Worm (Caenorhabditis elegans) whole organism, L1 larva: Measurements from ENCODE around the gene R03E9.2.

Experiments used
- ama-1 ChIP-seq: fragments of 150-350 bp; optimal IDR thresholded peaks from 2 replicates; lab custom pipeline; 2014
- ceh-82 ChIP-seq, 3 experiments: fragments of 150-350 bp in 1 of 3; sonication (generic microtip) in 2 of 3; optimal IDR thresholded peaks; 2 replicates each; lab custom pipeline; 2014 to 2017; ENCODE audit warnings: missing biosample characterization in 3 of 3, missing genetic modification characterization in 3 of 3
- dpl-1 ChIP-seq, 3 experiments: fragments of 150-350 bp in 2 of 3; sonication (generic microtip) in 1 of 3; optimal IDR thresholded peaks; 2 replicates each; lab custom pipeline; 2014 to 2017; ENCODE audit warnings: missing biosample characterization in 3 of 3, missing genetic modification characterization in 3 of 3, missing genetic modification reagents in 3 of 3
- dsc-1 ChIP-seq: sonication (generic microtip); optimal IDR thresholded peaks from 2 replicates; lab custom pipeline; 2016; ENCODE audit warnings: mild to moderate bottlenecking, missing genetic modification characterization, missing compliant biosample characterization
- efl-1 ChIP-seq, 4 experiments: fragments of 150-350 bp; optimal IDR thresholded peaks in 3 of 4; peaks in 1 of 4; 1 replicate in 1 of 4; 2 replicates in 3 of 4; lab custom pipeline; 2014; ENCODE audit warnings: missing biosample characterization in 2 of 4, missing genetic modification characterization in 2 of 4, missing genetic modification reagents in 2 of 4
- efl-3 ChIP-seq: fragments of 200-800 bp; sonication (Bioruptor generic); optimal IDR thresholded peaks from 2 replicates; lab custom pipeline; 2018; ENCODE audit warnings: mild to moderate bottlenecking, missing genetic modification characterization, missing compliant biosample characterization
- egl-13 ChIP-seq: sonication (generic microtip); optimal IDR thresholded peaks from 2 replicates; lab custom pipeline; 2016; ENCODE audit warnings: missing genotype, missing genetic modification reagents, missing genetic modification characterization, missing compliant biosample characterization
- egl-27 ChIP-seq, 2 experiments: fragments of 150-350 bp in 1 of 2; sonication (generic microtip); optimal IDR thresholded peaks; 3 replicates each; lab custom pipeline; 2017 to 2018; ENCODE audit warnings: missing biosample characterization in 2 of 2, missing genetic modification characterization in 2 of 2, missing genetic modification reagents in 2 of 2
- elt-2 ChIP-seq: sonication (generic microtip); optimal IDR thresholded peaks from 2 replicates; lab custom pipeline; 2016; ENCODE audit warnings: missing genetic modification characterization, mild to moderate bottlenecking, inconsistent platforms, missing compliant biosample characterization, missing genetic modification reagents
- elt-3 ChIP-seq, 6 experiments: fragments of 150-350 bp in 1 of 6; sonication (generic microtip); optimal IDR thresholded peaks; 2 replicates each; lab custom pipeline; 2017 to 2018; ENCODE audit warnings: missing biosample characterization in 6 of 6, missing genetic modification characterization in 6 of 6, inconsistent platforms in 1 of 6
- ets-5 ChIP-seq: fragments of 200-800 bp; sonication (Bioruptor generic); IDR thresholded peaks from 2 replicates; pipeline ENCODE4 v1.3.6; 2022; ENCODE audit warnings: missing genetic modification characterization, missing compliant biosample characterization
- fkh-10 ChIP-seq: sonication (generic microtip); optimal IDR thresholded peaks from 2 replicates; lab custom pipeline; 2017; ENCODE audit warnings: missing biosample characterization, missing genetic modification reagents, missing genetic modification characterization
- fkh-4 ChIP-seq: sonication (generic microtip); optimal IDR thresholded peaks from 2 replicates; lab custom pipeline; 2016; ENCODE audit warnings: missing compliant biosample characterization, missing genetic modification characterization, borderline replicate concordance
- fos-1 ChIP-seq: fragments of 150-350 bp; optimal IDR thresholded peaks from 2 replicates; lab custom pipeline; 2014; ENCODE audit warnings: missing biosample characterization, missing genetic modification characterization
- hpl-2 ChIP-seq: fragments of 150-350 bp; optimal IDR thresholded peaks from 2 replicates; lab custom pipeline; 2014; ENCODE audit warnings: missing biosample characterization, missing genetic modification reagents, missing genetic modification characterization
- irx-1 ChIP-seq: sonication (generic microtip); optimal IDR thresholded peaks from 2 replicates; lab custom pipeline; 2016; ENCODE audit warnings: missing genetic modification characterization, missing compliant biosample characterization
- isw-1 ChIP-seq: fragments of 200-800 bp; sonication (Bioruptor generic); IDR thresholded peaks from 2 replicates; pipeline ENCODE4 v1.3.6; 2022; ENCODE audit warnings: missing genetic modification characterization, missing compliant biosample characterization
- lin-14 ChIP-seq: fragments of 200-800 bp; sonication (Bioruptor generic); optimal IDR thresholded peaks from 2 replicates; lab custom pipeline; 2018; ENCODE audit warnings: mild to moderate bottlenecking, missing genetic modification characterization, moderate library complexity, missing compliant biosample characterization
- lin-15B ChIP-seq: fragments of 150-350 bp; sonication (generic microtip); optimal IDR thresholded peaks from 3 replicates; lab custom pipeline; 2014; ENCODE audit warnings: missing biosample characterization, missing genetic modification characterization
- lin-35 ChIP-seq, 2 experiments: fragments of 150-350 bp; optimal IDR thresholded peaks; 2 replicates each; lab custom pipeline; 2014; ENCODE audit warnings: missing biosample characterization in 2 of 2, missing genetic modification characterization in 2 of 2, missing genetic modification reagents in 2 of 2
- lsy-2 ChIP-seq, 2 experiments: fragments of 150-350 bp; optimal IDR thresholded peaks; 2 replicates each; lab custom pipeline; 2014; ENCODE audit warnings: missing biosample characterization in 2 of 2, missing genetic modification characterization in 2 of 2
- mab-9 ChIP-seq: fragments of 200-800 bp; sonication (Bioruptor generic); IDR thresholded peaks from 2 replicates; pipeline ENCODE4 v1.3.6; 2022; ENCODE audit warnings: missing genetic modification reagents, missing genetic modification characterization, missing compliant biosample characterization
- mep-1 ChIP-seq: fragments of 150-350 bp; optimal IDR thresholded peaks from 2 replicates; lab custom pipeline; 2014; ENCODE audit warnings: missing biosample characterization, missing genetic modification characterization
- nhr-12 ChIP-seq: sonication (generic microtip); optimal IDR thresholded peaks from 2 replicates; lab custom pipeline; 2017; ENCODE audit warnings: missing biosample characterization, missing genetic modification characterization
- nhr-20 ChIP-seq: sonication (generic microtip); optimal IDR thresholded peaks from 2 replicates; lab custom pipeline; 2016; ENCODE audit warnings: mild to moderate bottlenecking, missing genetic modification characterization, missing compliant biosample characterization
- nhr-237 ChIP-seq: fragments of 150-350 bp; optimal IDR thresholded peaks from 2 replicates; lab custom pipeline; 2014; ENCODE audit warnings: missing biosample characterization, missing genetic modification characterization
- nhr-28 ChIP-seq: fragments of 150-350 bp; optimal IDR thresholded peaks from 2 replicates; lab custom pipeline; 2014; ENCODE audit warnings: missing biosample characterization, missing genetic modification characterization
- nhr-77 ChIP-seq: fragments of 150-350 bp; optimal IDR thresholded peaks from 2 replicates; lab custom pipeline; 2014; ENCODE audit warnings: missing biosample characterization, missing genetic modification characterization
- nhr-84 ChIP-seq: sonication (generic microtip); optimal IDR thresholded peaks from 2 replicates; lab custom pipeline; 2017; ENCODE audit warnings: missing biosample characterization, missing genetic modification characterization
- nhr-90 ChIP-seq: sonication (generic microtip); optimal IDR thresholded peaks from 2 replicates; lab custom pipeline; 2016; ENCODE audit warnings: mild to moderate bottlenecking, missing genetic modification characterization, missing compliant biosample characterization; ENCODE audit not compliant: poor library complexity
- rnt-1 ChIP-seq: sonication (generic microtip); optimal IDR thresholded peaks from 2 replicates; lab custom pipeline; 2016; ENCODE audit warnings: mild to moderate bottlenecking, missing genetic modification characterization, moderate library complexity, missing compliant biosample characterization
- snpc-4 ChIP-seq: fragments of 150-350 bp; optimal IDR thresholded peaks from 2 replicates; lab custom pipeline; 2014; ENCODE audit warnings: missing biosample characterization, missing genetic modification characterization
- sox-4 ChIP-seq: sonication (generic microtip); optimal IDR thresholded peaks from 2 replicates; lab custom pipeline; 2016; ENCODE audit warnings: missing genetic modification characterization, missing compliant biosample characterization
- swsn-7 ChIP-seq: sonication (generic microtip); optimal IDR thresholded peaks from 2 replicates; lab custom pipeline; 2016; ENCODE audit warnings: missing genetic modification characterization, missing compliant biosample characterization
- unc-130 ChIP-seq: fragments of 150-350 bp; optimal IDR thresholded peaks from 2 replicates; lab custom pipeline; 2017; ENCODE audit warnings: missing biosample characterization, missing genetic modification characterization, inconsistent platforms
- unc-62 ChIP-seq: fragments of 150-350 bp; optimal IDR thresholded peaks from 2 replicates; lab custom pipeline; 2014; ENCODE audit warnings: missing biosample characterization, missing genetic modification reagents, missing genetic modification characterization
- unc-98 ChIP-seq: fragments of 200-800 bp; sonication (Bioruptor generic); IDR thresholded peaks from 2 replicates; pipeline ENCODE4 v1.3.6; 2022; ENCODE audit warnings: missing genetic modification characterization, missing compliant biosample characterization
- xbp-1 ChIP-seq: sonication (generic microtip); optimal IDR thresholded peaks from 2 replicates; lab custom pipeline; 2016; ENCODE audit warnings: missing genetic modification characterization, missing compliant biosample characterization
- ztf-11 ChIP-seq, 2 experiments: sonication (generic microtip); optimal IDR thresholded peaks; 2 replicates each; lab custom pipeline; 2016 to 2017; ENCODE audit warnings: missing genetic modification characterization in 2 of 2, missing biosample characterization in 1 of 2, missing compliant biosample characterization in 1 of 2
- ztf-4 ChIP-seq: fragments of 150-350 bp; optimal IDR thresholded peaks from 2 replicates; lab custom pipeline; 2014; ENCODE audit warnings: missing biosample characterization, missing genetic modification characterization

R03E9.2 gene

DNA sequence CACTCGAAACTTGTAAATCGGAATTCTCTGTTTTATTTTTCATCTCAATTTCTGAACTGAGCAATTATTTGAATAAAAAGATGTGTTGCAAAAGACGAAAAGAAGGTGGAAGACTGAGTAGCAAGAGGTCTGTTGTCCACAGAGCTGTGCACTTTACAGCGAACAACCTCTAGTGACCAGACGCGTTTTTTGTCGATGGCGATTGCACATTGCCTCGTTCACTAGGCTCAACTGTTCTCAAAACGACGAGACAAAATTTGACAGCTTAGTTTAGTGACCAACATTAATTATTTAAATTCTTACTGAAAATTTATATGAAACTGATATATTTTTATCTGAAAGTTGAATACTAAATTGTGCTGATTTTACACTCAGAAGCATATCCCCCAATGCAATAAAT lies at the start of gene R03E9.2:
R03E9.2 (minus strand) TSS at position 101 of the 400 bp plus-strand sequence.
- TF ChIP-seq ets-5 (GFP tag; lab: Robert Waterston, UW) (no peak), xbp-1 (tag; lab: Kevin White, UChicago) (no peak), dsc-1 (tag; lab: Kevin White, UChicago) (no peak), swsn-7 (no peak), isw-1 (GFP tag; lab: Robert Waterston, UW) (no peak), lin-15B (tag; lab: Kevin White, UChicago) (no peak), fkh-4 (tag; lab: Kevin White, UChicago) (no peak), elt-3 (tag; optimal IDR thresholded peaks at IDR 0.05; lab: Kevin White, UChicago) (no peak), nhr-20 (no peak), mab-9 (GFP tag; lab: Robert Waterston, UW) (no peak)

DNA sequence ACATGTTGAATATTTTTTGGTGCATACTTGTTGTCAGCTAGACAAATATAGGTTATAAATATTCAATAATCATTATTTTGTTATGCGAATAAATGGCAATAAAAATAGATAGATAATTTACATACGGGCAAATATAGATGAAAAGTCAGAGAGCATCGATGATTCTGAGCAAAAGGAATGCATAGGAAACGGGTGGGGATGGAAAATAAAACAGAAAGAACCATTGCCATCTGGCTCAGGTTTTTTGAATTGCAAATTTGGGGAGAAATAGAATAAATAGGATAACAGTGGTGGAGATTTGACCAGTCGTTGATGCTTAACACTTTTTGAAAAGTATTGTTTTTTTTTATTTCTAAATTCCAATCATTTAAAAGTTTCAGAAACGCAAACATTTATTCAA lies 49.8 kb upstream of the R03E9.2 start, which contains the start of gene idpp-6:
idpp-6 (plus strand) TSS at position 301 of the 400 bp plus-strand sequence.
- TF ChIP-seq sox-4 (tag; lab: Kevin White, UChicago) (no peak), elt-2 (tag; lab: Kevin White, UChicago) (no peak), lin-35 (GFP tag; optimal IDR thresholded peaks at IDR 0.05; lab: Kevin White, UChicago) (no peak), nhr-237 (no peak), lsy-2 (tag; optimal IDR thresholded peaks at IDR 0.05; lab: Kevin White, UChicago) (no peak), hpl-2 (GFP tag; lab: Kevin White, UChicago) (no peak), fos-1 (tag; lab: Kevin White, UChicago) (no peak), isw-1 (GFP tag; lab: Robert Waterston, UW) (no peak), ama-1 (lab: Kevin White, UChicago) (no peak), egl-13 (no peak), dsc-1 (tag; lab: Kevin White, UChicago) (no peak), nhr-77 (tag; lab: Kevin White, UChicago) (no peak), dpl-1 (GFP tag; optimal IDR thresholded peaks at IDR 0.05; lab: Kevin White, UChicago) (no peak), egl-27 (tag; optimal IDR thresholded peaks at IDR 0.05; lab: Kevin White, UChicago) (no peak)
- TF ChIP-seq, all 84 proteins: peak for 0

DNA sequence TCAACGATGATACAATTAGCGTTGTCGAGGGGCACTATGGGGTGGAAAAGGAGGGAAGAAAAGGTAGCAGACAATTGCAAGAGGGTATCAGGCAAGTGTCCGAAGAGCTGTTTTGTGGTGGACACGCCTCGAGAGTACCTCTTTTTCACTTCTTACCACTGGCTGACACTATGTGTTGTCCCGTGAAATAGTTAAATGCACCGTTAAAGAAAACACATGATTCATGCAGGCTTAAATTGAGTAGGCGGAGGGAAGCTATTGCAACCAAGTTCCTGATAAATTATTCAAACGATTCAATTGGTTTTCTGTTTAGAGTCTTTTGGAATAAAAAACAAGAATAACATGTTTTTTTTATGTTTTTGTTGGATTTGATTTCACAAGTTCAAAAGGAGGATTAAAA lies 44.9 kb upstream of the R03E9.2 start, which contains the start of gene irk-1:
irk-1 (minus strand) TSS at position 101 of the 400 bp plus-strand sequence.
- no peak for TF ChIP-seq dsc-1 (tag; lab: Kevin White, UChicago)
- peak; percentile 12 for TF ChIP-seq lin-14 (GFP tag; lab: Kevin White, UChicago)
- TF ChIP-seq efl-1 (optimal IDR thresholded peaks at IDR 0.05; lab: Kevin White, UChicago), result no peak
- TF ChIP-seq efl-1 (GFP tag; optimal IDR thresholded peaks at IDR 0.05 in 1 of 2; lab: Kevin White, UChicago), result peak in 1 of 2 experiments; percentile 56
- TF ChIP-seq nhr-90 (tag; lab: Kevin White, UChicago), result no peak
- TF ChIP-seq ztf-11 (tag; optimal IDR thresholded peaks at IDR 0.05; lab: Kevin White, UChicago), result no peak
- TF ChIP-seq, all 84 proteins: peak for 2

DNA sequence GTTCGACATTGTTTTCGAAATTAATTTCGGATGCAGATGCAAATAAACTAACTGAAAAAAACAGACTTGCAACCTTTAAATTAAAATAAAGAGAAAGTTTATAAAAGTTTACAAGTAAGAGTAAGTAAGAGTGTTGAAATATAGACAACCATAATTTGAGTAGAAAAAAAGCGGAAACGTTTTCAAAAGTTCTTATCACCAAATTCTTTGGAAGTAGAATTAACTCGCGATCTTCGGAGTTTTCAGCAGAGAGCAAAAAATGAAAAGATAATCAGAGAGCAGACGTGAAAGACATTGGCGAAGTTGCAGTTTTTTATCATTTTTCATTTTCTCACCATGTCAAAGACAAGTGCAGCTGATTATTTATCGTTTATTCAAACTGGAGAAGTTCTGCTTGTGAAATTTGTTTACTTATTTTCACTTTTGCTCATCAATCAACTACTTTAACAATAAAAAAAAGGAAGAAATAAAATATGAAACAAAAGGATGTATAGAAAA lies 28.6 kb upstream of the R03E9.2 start, which contains the start of gene abts-4:
abts-4 (minus strand) TSS at position 51 of the 498 bp plus-strand sequence.
- TF ChIP-seq elt-2 (tag; lab: Kevin White, UChicago) (peak; percentile 63), snpc-4 (tag; lab: Kevin White, UChicago) (no peak), nhr-77 (tag; lab: Kevin White, UChicago) (no peak)

DNA sequence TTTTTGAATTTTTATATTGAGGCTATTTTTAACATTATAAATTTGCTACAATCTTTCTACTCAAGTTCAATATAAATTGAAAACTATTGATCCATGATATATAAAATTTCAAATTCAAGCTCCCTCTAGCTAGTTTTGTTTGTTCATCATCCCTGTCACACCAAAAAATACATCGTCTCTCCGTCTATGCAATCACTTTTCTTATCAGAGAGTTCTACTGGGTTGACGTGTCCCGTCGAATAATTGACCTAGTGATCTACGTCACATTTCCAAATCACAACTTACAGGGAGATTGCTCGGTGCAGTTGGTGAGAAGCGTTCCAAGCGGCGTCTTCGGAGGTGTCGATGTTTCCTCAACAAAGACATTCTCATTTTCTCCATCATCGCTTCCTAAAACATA lies 28.1 kb upstream of the R03E9.2 start:
- no peak for TF ChIP-seq unc-62 (GFP tag; lab: Kevin White, UChicago)
- TF ChIP-seq unc-130 (tag; lab: Kevin White, UChicago), result no peak
- TF ChIP-seq fkh-10, result no peak
- no peak for TF ChIP-seq efl-3 (GFP tag; lab: Kevin White, UChicago)
- no peak for TF ChIP-seq ets-5 (GFP tag; lab: Robert Waterston, UW)
- no peak for TF ChIP-seq rnt-1 (tag; lab: Kevin White, UChicago)
- TF ChIP-seq nhr-28 (tag; lab: Kevin White, UChicago), result no peak
- TF ChIP-seq mep-1, result no peak
- TF ChIP-seq ceh-82 (tag; optimal IDR thresholded peaks at IDR 0.05; lab: Kevin White, UChicago), result no peak
- no peak for TF ChIP-seq ztf-4
- TF ChIP-seq unc-98 (GFP tag; lab: Robert Waterston, UW), result no peak
- no peak for TF ChIP-seq nhr-12
- TF ChIP-seq irx-1, result no peak
- TF ChIP-seq nhr-77 (tag; lab: Kevin White, UChicago), result no peak
- TF ChIP-seq nhr-84 (tag; lab: Kevin White, UChicago), result no peak
- TF ChIP-seq efl-1 (optimal IDR thresholded peaks at IDR 0.05; lab: Kevin White, UChicago), result no peak
- TF ChIP-seq efl-1 (GFP tag; optimal IDR thresholded peaks at IDR 0.05 in 1 of 2; lab: Kevin White, UChicago), result no peak
- no peak for TF ChIP-seq fos-1 (tag; lab: Kevin White, UChicago)
